Fruit fly (Drosophila melanogaster): ENCODE measurements around the gene CG9400.

dm6 chrX:14332243-14332642, 43.0 kb upstream of the CG9400 start:
- TF ChIP-seq CTCF (optimal IDR thresholded peaks at IDR 0.05), result no peak
- no peak for TF ChIP-seq CG8478 (optimal IDR thresholded peaks at IDR 0.05)
